Worm (Caenorhabditis elegans) whole organism, L2 larva: Measurements from ENCODE around the gene str-185.
A peak's percentile ranks its signal among the peaks of the same experiment; 100 is the strongest.

Source experiments
- ZK546.5 ChIP-seq: sonication (generic microtip); optimal IDR thresholded peaks from 2 replicates; lab custom pipeline; 2017; ENCODE audit warnings: missing biosample characterization, missing genetic modification characterization
- alr-1 ChIP-seq: fragments of 150-350 bp; optimal IDR thresholded peaks from 2 replicates; lab custom pipeline; 2014; ENCODE audit warnings: missing biosample characterization, missing genetic modification characterization
- aly-2 ChIP-seq: fragments of 150-350 bp; optimal IDR thresholded peaks from 2 replicates; lab custom pipeline; 2014; ENCODE audit warnings: missing biosample characterization, missing genetic modification characterization
- ama-1 ChIP-seq: fragments of 150-350 bp; optimal IDR thresholded peaks from 2 replicates; lab custom pipeline; 2018; ENCODE audit warnings: inconsistent platforms
- crh-2 ChIP-seq: sonication (generic microtip); optimal IDR thresholded peaks from 2 replicates; lab custom pipeline; 2017; ENCODE audit warnings: missing biosample characterization, missing genetic modification characterization
- elt-1 ChIP-seq: fragments of 150-350 bp; optimal IDR thresholded peaks from 2 replicates; lab custom pipeline; 2014; ENCODE audit warnings: missing biosample characterization, missing genetic modification characterization
- lin-13 ChIP-seq: fragments of 150-350 bp; optimal IDR thresholded peaks from 2 replicates; lab custom pipeline; 2014; ENCODE audit warnings: missing biosample characterization, missing genetic modification reagents, missing genetic modification characterization
- nhr-129 ChIP-seq: fragments of 150-350 bp; optimal IDR thresholded peaks from 2 replicates; lab custom pipeline; 2014; ENCODE audit warnings: missing biosample characterization, missing genetic modification characterization
- nhr-6 ChIP-seq: fragments of 150-350 bp; optimal IDR thresholded peaks from 2 replicates; lab custom pipeline; 2014; ENCODE audit warnings: missing biosample characterization, missing genetic modification characterization
- snpc-4 ChIP-seq: fragments of 150-350 bp; optimal IDR thresholded peaks from 2 replicates; lab custom pipeline; 2014; ENCODE audit warnings: missing biosample characterization, missing genetic modification characterization
- zag-1 ChIP-seq: fragments of 150-350 bp; optimal IDR thresholded peaks from 2 replicates; lab custom pipeline; 2014; ENCODE audit warnings: missing biosample characterization, missing genetic modification characterization

- TF ChIP-seq crh-2 (tag; lab: Kevin White, UChicago) (peak; percentile 3), ZK546.5 (tag; lab: Kevin White, UChicago) (no peak), nhr-6 (tag; lab: Kevin White, UChicago) (no peak), elt-1 (tag; lab: Kevin White, UChicago) (no peak), nhr-129 (tag; lab: Kevin White, UChicago) (peak; percentile 56), lin-13 (GFP tag; lab: Kevin White, UChicago) (no peak), ama-1 (lab: Kevin White, UChicago) (no peak), zag-1 (tag; lab: Kevin White, UChicago) (no peak), alr-1 (no peak), snpc-4 (no peak), aly-2 (tag; lab: Kevin White, UChicago) (no peak)
These were observed 22.7 kb downstream of the str-185 start for ce11 chrIV:4407055-4407461.
